Worm (Caenorhabditis elegans): Measurements from ENCODE around the gene fbxc-34.

fbxc-34 gene

ce11 chrII:909554-909953, 21.4 kb upstream of the fbxc-34 start, which contains the start of the genes fbxc-24 and fbxc-27:
fbxc-24 (minus strand) TSS chrII:909654.
fbxc-27 (plus strand) TSS chrII:909769.
- TF ChIP-seq tbx-7 (tag; optimal IDR thresholded peaks at IDR 0.05) (no peak), pqm-1 (tag; optimal IDR thresholded peaks at IDR 0.05) (no peak), hlh-13 (GFP tag; optimal IDR thresholded peaks at IDR 0.05) (no peak), pag-3 (tag; optimal IDR thresholded peaks at IDR 0.05; ENCODE audit: borderline replicate concordance) (no peak), ceh-6 (GFP tag; optimal IDR thresholded peaks at IDR 0.05) (no peak), ceh-48 (tag; optimal IDR thresholded peaks at IDR 0.05) (no peak), ceh-9 (tag; optimal IDR thresholded peaks at IDR 0.05) (no peak), unc-3 (GFP tag; conservative IDR thresholded peaks at IDR 0.05) (no peak), unc-3 (tag; optimal IDR thresholded peaks at IDR 0.05) (no peak), madf-2 (tag; optimal IDR thresholded peaks at IDR 0.05) (no peak), unc-42 (tag; optimal IDR thresholded peaks at IDR 0.05) (no peak), hlh-30 (tag; optimal IDR thresholded peaks at IDR 0.05; ENCODE audit: insufficient read depth) (no peak), npax-4 (tag; optimal IDR thresholded peaks at IDR 0.05) (no peak), K09A11.1 (tag; optimal IDR thresholded peaks at IDR 0.05; ENCODE audit: insufficient read depth) (no peak), ceh-24 (tag; optimal IDR thresholded peaks at IDR 0.05) (no peak)

ce11 chrII:911680-912079, 19.3 kb upstream of the fbxc-34 start, which contains the start of gene fbxc-31:
fbxc-31 (plus strand) TSS chrII:911980.
- TF ChIP-seq hlh-6 (tag; optimal IDR thresholded peaks at IDR 0.05) (no peak), ceh-24 (tag; optimal IDR thresholded peaks at IDR 0.05) (no peak)

DNA sequence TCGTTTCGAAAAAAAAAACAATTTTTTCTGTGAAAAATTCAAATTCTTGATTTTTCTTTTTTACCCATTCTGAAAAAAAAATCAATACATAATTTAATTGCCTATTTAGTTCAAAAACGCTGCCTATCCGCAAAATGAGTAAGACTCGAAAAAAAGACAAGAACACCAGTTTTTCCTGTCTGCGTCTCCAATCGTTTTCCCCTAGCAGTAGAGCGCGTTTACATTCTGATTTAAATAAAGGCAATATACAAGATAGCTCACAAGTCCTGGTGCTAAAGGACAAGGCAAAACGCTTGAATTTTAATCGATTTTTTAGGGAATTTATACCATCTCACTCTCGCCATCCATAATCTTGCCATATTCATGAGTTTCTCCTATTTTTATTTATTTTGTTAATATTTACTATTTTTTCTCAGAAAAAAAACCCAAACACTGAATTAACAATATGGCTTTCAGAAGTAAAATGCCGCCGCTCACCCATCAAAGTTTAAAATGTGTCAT, 17.7 kb upstream of the fbxc-34 start, which contains the start of gene fbxc-33:
TSS of gene fbxc-33 (plus strand) at position 451 of the 501 bp plus-strand sequence.
- no peak for TF ChIP-seq syd-9 (tag; optimal IDR thresholded peaks at IDR 0.05)
- peak; percentile 9 for TF ChIP-seq nfya-1 (tag; optimal IDR thresholded peaks at IDR 0.05)
- TF ChIP-seq mec-3 (tag; optimal IDR thresholded peaks at IDR 0.05; ENCODE audit: borderline replicate concordance), result no peak

ce11 chrII:915206-915605, 15.8 kb upstream of the fbxc-34 start:
- TF ChIP-seq pqm-1 (tag; optimal IDR thresholded peaks at IDR 0.05), result peak; percentile 70
- TF ChIP-seq elt-2 (tag; optimal IDR thresholded peaks at IDR 0.05), result peak; percentile 100
- peak; percentile 41 for TF ChIP-seq dve-1 (tag; optimal IDR thresholded peaks at IDR 0.05)
- TF ChIP-seq ceh-24 (tag; optimal IDR thresholded peaks at IDR 0.05), result no peak

ce11 chrII:915780-916179, 15.2 kb upstream of the fbxc-34 start, which contains the start of gene fbxc-29:
fbxc-29 (plus strand) TSS chrII:916080.
- TF ChIP-seq ama-1 (optimal IDR thresholded peaks at IDR 0.05) (no peak), ceh-45 (GFP tag; IDR thresholded peaks at IDR 0.05) (no peak), T23F11.4 (GFP tag; optimal IDR thresholded peaks at IDR 0.05) (no peak), K09A11.1 (tag; optimal IDR thresholded peaks at IDR 0.05; ENCODE audit: insufficient read depth) (no peak), ceh-6 (GFP tag; optimal IDR thresholded peaks at IDR 0.05) (no peak), nfya-1 (tag; optimal IDR thresholded peaks at IDR 0.05) (no peak), fax-1 (tag; optimal IDR thresholded peaks at IDR 0.05) (no peak), ceh-31 (tag; optimal IDR thresholded peaks at IDR 0.05) (no peak), eyg-1 (tag; optimal IDR thresholded peaks at IDR 0.05) (no peak), tbx-2 (tag; optimal IDR thresholded peaks at IDR 0.05) (no peak)

ce11 chrII:917324-917723, 13.6 kb upstream of the fbxc-34 start, which contains the start of gene fbxc-30:
fbxc-30 (plus strand) TSS chrII:917624.
- TF ChIP-seq dmd-4 (tag; optimal IDR thresholded peaks at IDR 0.05; ENCODE audit: borderline replicate concordance), result no peak
- no peak for TF ChIP-seq unc-86 (tag; optimal IDR thresholded peaks at IDR 0.05)
- TF ChIP-seq fkh-6 (tag; optimal IDR thresholded peaks at IDR 0.05), result no peak
- TF ChIP-seq hlh-15 (tag; optimal IDR thresholded peaks at IDR 0.05), result no peak
- no peak for TF ChIP-seq nhr-11 (tag; optimal IDR thresholded peaks at IDR 0.05)
- TF ChIP-seq unc-3 (GFP tag; conservative IDR thresholded peaks at IDR 0.05), result no peak
- no peak for TF ChIP-seq unc-3 (tag; optimal IDR thresholded peaks at IDR 0.05)
- no peak for TF ChIP-seq odd-2 (tag; optimal IDR thresholded peaks at IDR 0.05)
- no peak for TF ChIP-seq pros-1 (tag; optimal IDR thresholded peaks at IDR 0.05)
- TF ChIP-seq ama-1 (optimal IDR thresholded peaks at IDR 0.05), result no peak
- TF ChIP-seq elt-2 (tag; optimal IDR thresholded peaks at IDR 0.05), result no peak
- TF ChIP-seq fkh-10 (GFP tag; optimal IDR thresholded peaks at IDR 0.05), result no peak
- TF ChIP-seq ceh-19 (GFP tag; optimal IDR thresholded peaks at IDR 0.05), result no peak
- TF ChIP-seq ceh-6 (GFP tag; optimal IDR thresholded peaks at IDR 0.05), result no peak
- TF ChIP-seq ahr-1 (tag; optimal IDR thresholded peaks at IDR 0.05), result no peak
- TF ChIP-seq pag-3 (tag; optimal IDR thresholded peaks at IDR 0.05; ENCODE audit: borderline replicate concordance), result no peak
- no peak for TF ChIP-seq C08G9.2 (tag; optimal IDR thresholded peaks at IDR 0.05)
- no peak for TF ChIP-seq ceh-48 (tag; optimal IDR thresholded peaks at IDR 0.05)
- no peak for TF ChIP-seq syd-9 (tag; optimal IDR thresholded peaks at IDR 0.05)
- no peak for TF ChIP-seq ets-4 (tag; optimal IDR thresholded peaks at IDR 0.05)
- TF ChIP-seq ceh-2 (tag; optimal IDR thresholded peaks at IDR 0.05), result no peak

Data from whole organism, late embryonic.